Fruit fly (Drosophila melanogaster) whole organism, prepupa: ENCODE results near the gene Dhc1.

Experiments
- Blimp-1 ChIP-seq: fragments of 200-800 bp; sonication (Bioruptor generic); optimal IDR thresholded peaks from 3 replicates; lab custom pipeline; 2017; ENCODE audit warnings: missing biosample characterization, missing genetic modification characterization, mild to moderate bottlenecking, moderate library complexity, missing genetic modification reagents
- CG10631 ChIP-seq: fragments of 200-800 bp; sonication (Bioruptor generic); optimal IDR thresholded peaks from 2 replicates; lab custom pipeline; 2016; ENCODE audit warnings: missing biosample characterization, missing genetic modification characterization
- CG10669 ChIP-seq: fragments of 200-800 bp; sonication (Bioruptor generic); optimal IDR thresholded peaks from 3 replicates; lab custom pipeline; 2018; ENCODE audit warnings: missing biosample characterization, mild to moderate bottlenecking, missing genetic modification characterization, moderate library complexity
- CG11762 ChIP-seq: fragments of 200-800 bp; sonication (Bioruptor generic); optimal IDR thresholded peaks from 3 replicates; lab custom pipeline; 2016; ENCODE audit warnings: missing biosample characterization, missing genetic modification characterization; ENCODE audit not compliant: insufficient read depth
- CG15336 ChIP-seq: fragments of 200-800 bp; sonication (Bioruptor generic); IDR thresholded peaks from 2 replicates; pipeline ENCODE4 v1.3.6; 2022; ENCODE audit warnings: missing biosample characterization, missing genetic modification characterization
- CG1621 ChIP-seq: fragments of 200-800 bp; sonication (Bioruptor generic); optimal IDR thresholded peaks from 3 replicates; lab custom pipeline; 2018; ENCODE audit warnings: missing biosample characterization, mild to moderate bottlenecking, missing genetic modification characterization
- CG16779 ChIP-seq: fragments of 200-800 bp; sonication (Bioruptor generic); optimal IDR thresholded peaks from 3 replicates; lab custom pipeline; 2017; ENCODE audit warnings: missing biosample characterization, mild to moderate bottlenecking, missing genetic modification characterization
- CG3032 ChIP-seq: fragments of 200-800 bp; optimal IDR thresholded peaks from 2 replicates; lab custom pipeline; 2019; ENCODE audit warnings: missing biosample characterization, mild to moderate bottlenecking, missing genetic modification characterization, moderate library complexity
- CG32006 ChIP-seq: fragments of 200-800 bp; sonication (Bioruptor generic); optimal IDR thresholded peaks from 3 replicates; lab custom pipeline; 2017; ENCODE audit warnings: missing biosample characterization, mild to moderate bottlenecking, missing genetic modification characterization
- CG34406 ChIP-seq: fragments of 200-800 bp; sonication (Bioruptor generic); optimal IDR thresholded peaks from 3 replicates; lab custom pipeline; 2016; ENCODE audit warnings: missing biosample characterization, missing genetic modification characterization
- CG3919 ChIP-seq: fragments of 200-800 bp; sonication (Bioruptor generic); optimal IDR thresholded peaks from 3 replicates; lab custom pipeline; 2016; ENCODE audit warnings: missing biosample characterization, missing genetic modification characterization
- CG4318 ChIP-seq: fragments of 200-800 bp; sonication (Bioruptor generic); optimal IDR thresholded peaks from 3 replicates; lab custom pipeline; 2017; ENCODE audit warnings: missing biosample characterization, mild to moderate bottlenecking, missing genetic modification characterization
- CG6276 ChIP-seq: fragments of 200-800 bp; sonication (Bioruptor generic); optimal IDR thresholded peaks from 2 replicates; lab custom pipeline; 2017; ENCODE audit warnings: missing biosample characterization, mild to moderate bottlenecking, missing genetic modification characterization
- CG6808 ChIP-seq: fragments of 200-800 bp; sonication (Bioruptor generic); optimal IDR thresholded peaks from 3 replicates; lab custom pipeline; 2017; ENCODE audit warnings: missing biosample characterization, missing genetic modification characterization, mild to moderate bottlenecking, moderate library complexity, missing genetic modification reagents
- CG6854 ChIP-seq: fragments of 200-800 bp; sonication (Bioruptor generic); optimal IDR thresholded peaks from 2 replicates; lab custom pipeline; 2017; ENCODE audit warnings: missing biosample characterization, mild to moderate bottlenecking, missing genetic modification characterization
- CG7368 ChIP-seq: fragments of 200-800 bp; sonication (Bioruptor generic); optimal IDR thresholded peaks from 3 replicates; lab custom pipeline; 2016; ENCODE audit warnings: missing biosample characterization, missing genetic modification characterization
- CG8632 ChIP-seq: fragments of 200-800 bp; sonication (Bioruptor generic); optimal IDR thresholded peaks from 3 replicates; lab custom pipeline; 2016; ENCODE audit warnings: missing biosample characterization, missing genetic modification characterization
- CG9139 ChIP-seq: fragments of 200-800 bp; sonication (Bioruptor generic); optimal IDR thresholded peaks from 3 replicates; lab custom pipeline; 2017; ENCODE audit warnings: missing biosample characterization, mild to moderate bottlenecking, missing genetic modification characterization
- Eip75B ChIP-seq: fragments of 200-800 bp; sonication (Bioruptor generic); optimal IDR thresholded peaks from 3 replicates; lab custom pipeline; 2016; ENCODE audit warnings: missing biosample characterization, missing genetic modification characterization
- Eip78C ChIP-seq: fragments of 200-800 bp; sonication (Bioruptor generic); peaks from one replicate; lab custom pipeline; 2016; ENCODE audit warnings: missing biosample characterization, missing genetic modification characterization
- Eip93F ChIP-seq: fragments of 200-800 bp; sonication (Bioruptor generic); optimal IDR thresholded peaks from 2 replicates; lab custom pipeline; 2016; ENCODE audit warnings: missing biosample characterization, mild to moderate bottlenecking, missing genetic modification characterization
- Ets96B ChIP-seq: fragments of 200-800 bp; optimal IDR thresholded peaks from 2 replicates; lab custom pipeline; 2019; ENCODE audit warnings: missing biosample characterization, mild to moderate bottlenecking, missing genetic modification characterization, moderate library complexity
- Smox ChIP-seq: fragments of 200-800 bp; sonication (Bioruptor generic); optimal IDR thresholded peaks from 3 replicates; lab custom pipeline; 2016; ENCODE audit warnings: missing biosample characterization, missing genetic modification characterization
- Sox102F ChIP-seq: fragments of 200-800 bp; sonication (Bioruptor generic); optimal IDR thresholded peaks from 2 replicates; lab custom pipeline; 2016; ENCODE audit warnings: missing biosample characterization, mild to moderate bottlenecking, missing genetic modification characterization
- Sox14 ChIP-seq: fragments of 200-800 bp; sonication (Bioruptor generic); optimal IDR thresholded peaks from 3 replicates; lab custom pipeline; 2016; ENCODE audit warnings: missing biosample characterization, missing genetic modification characterization
- achi ChIP-seq: fragments of 200-800 bp; sonication (Bioruptor generic); optimal IDR thresholded peaks from 3 replicates; lab custom pipeline; 2016; ENCODE audit warnings: missing biosample characterization, missing genetic modification characterization
- dac ChIP-seq: fragments of 200-800 bp; sonication (Bioruptor generic); optimal IDR thresholded peaks from 2 replicates; lab custom pipeline; 2017; ENCODE audit warnings: missing biosample characterization, mild to moderate bottlenecking, missing genetic modification characterization
- dsx ChIP-seq: fragments of 200-800 bp; optimal IDR thresholded peaks from 3 replicates; lab custom pipeline; 2019; ENCODE audit warnings: missing biosample characterization, mild to moderate bottlenecking, missing genetic modification characterization, moderate library complexity; ENCODE audit not compliant: poor library complexity, severe bottlenecking
- esn ChIP-seq: fragments of 200-800 bp; sonication (Bioruptor generic); optimal IDR thresholded peaks from 2 replicates; lab custom pipeline; 2016; ENCODE audit warnings: missing biosample characterization, mild to moderate bottlenecking, missing genetic modification characterization, moderate library complexity
- fd59A ChIP-seq: fragments of 200-800 bp; sonication (Bioruptor generic); optimal IDR thresholded peaks from 2 replicates; lab custom pipeline; 2017; ENCODE audit warnings: missing biosample characterization, mild to moderate bottlenecking, missing genetic modification characterization, missing genetic modification reagents
- fd85E ChIP-seq: fragments of 200-800 bp; sonication (Bioruptor generic); optimal IDR thresholded peaks from 3 replicates; lab custom pipeline; 2016; ENCODE audit warnings: missing biosample characterization, missing genetic modification characterization
- fkh ChIP-seq: fragments of 200-800 bp; sonication (Bioruptor generic); optimal IDR thresholded peaks from 3 replicates; lab custom pipeline; 2017; ENCODE audit warnings: missing biosample characterization, mild to moderate bottlenecking, missing genetic modification characterization, moderate library complexity
- pdm3 ChIP-seq: fragments of 200-800 bp; sonication (Bioruptor generic); optimal IDR thresholded peaks from 3 replicates; lab custom pipeline; 2016; ENCODE audit warnings: missing biosample characterization, missing genetic modification characterization
- ss ChIP-seq, 2 experiments: fragments of 200-800 bp; sonication (Bioruptor generic); optimal IDR thresholded peaks; 2 replicates in 1 of 2; 3 replicates in 1 of 2; lab custom pipeline; 2017 to 2018; ENCODE audit warnings: mild to moderate bottlenecking in 2 of 2, missing biosample characterization in 2 of 2, missing genetic modification characterization in 2 of 2, moderate library complexity in 1 of 2
- svp ChIP-seq: fragments of 200-800 bp; sonication (Bioruptor generic); peaks from one replicate; lab custom pipeline; 2016; ENCODE audit warnings: missing biosample characterization, missing genetic modification characterization
- topi ChIP-seq: fragments of 200-800 bp; sonication (Bioruptor generic); optimal IDR thresholded peaks from 3 replicates; lab custom pipeline; 2016; ENCODE audit warnings: missing biosample characterization, missing genetic modification characterization
- vri ChIP-seq: fragments of 200-800 bp; sonication (Bioruptor generic); optimal IDR thresholded peaks from 3 replicates; lab custom pipeline; 2016; ENCODE audit warnings: missing biosample characterization, mild to moderate bottlenecking, missing genetic modification characterization

The Dhc1 gene

dm6 chr3R:9637882-9638281, 36.6 kb downstream of the Dhc1 start, which contains the start of gene Dh44:
Gene Dh44, plus strand, starts transcription at chr3R:9638182.
- TF ChIP-seq CG1621 (no peak), CG11762 (GFP tag; lab: Kevin White, UChicago) (no peak), CG3032 (tag; lab: Kevin White, UChicago) (no peak), svp (GFP tag; lab: Kevin White, UChicago) (no peak), CG10631 (GFP tag; lab: Kevin White, UChicago) (no peak), Sox102F (GFP tag; lab: Kevin White, UChicago) (no peak), CG6808 (no peak), CG34406 (no peak), topi (no peak), pdm3 (GFP tag; lab: Kevin White, UChicago) (no peak), fd59A (GFP tag; lab: Kevin White, UChicago) (no peak), dsx (GFP tag; lab: Kevin White, UChicago) (no peak), Blimp-1 (GFP tag; lab: Kevin White, UChicago) (no peak), Smox (GFP tag; lab: Kevin White, UChicago) (no peak), CG10669 (GFP tag; lab: Kevin White, UChicago) (no peak), ss (GFP tag; optimal IDR thresholded peaks at IDR 0.05; lab: Kevin White, UChicago) (no peak), Ets96B (no peak), Sox14 (GFP tag; lab: Kevin White, UChicago) (no peak), dac (GFP tag; lab: Kevin White, UChicago) (no peak), fd85E (no peak)

DNA sequence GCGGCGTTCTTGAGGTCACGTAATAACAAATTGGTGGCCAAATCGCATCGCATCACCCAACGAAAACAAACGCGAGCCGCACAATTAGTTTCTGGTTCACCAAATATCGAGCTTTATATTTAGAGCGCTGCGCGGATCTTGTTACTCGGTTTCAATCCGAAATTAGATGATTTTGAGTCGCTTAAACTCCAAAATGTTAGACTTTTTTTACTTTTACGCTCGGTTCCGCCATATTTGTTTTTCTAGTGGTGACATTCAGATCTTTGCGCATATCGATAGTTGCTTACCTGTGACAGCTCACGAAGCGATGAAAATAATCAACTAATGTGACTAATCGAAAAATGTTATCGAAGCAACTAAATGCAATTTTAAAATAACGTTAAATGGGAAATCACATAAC, 37.1 kb downstream of the Dhc1 start, which contains the start of gene Scm:
TSS of gene Scm (minus strand) at position 251 of the 400 bp plus-strand sequence.
- peak; percentile 65 for TF ChIP-seq achi (GFP tag; lab: Kevin White, UChicago)
- TF ChIP-seq fkh (GFP tag; lab: Kevin White, UChicago) = peak; percentile 79
- TF ChIP-seq esn (GFP tag; lab: Kevin White, UChicago) = peak; percentile 15
- peak; percentile 70 for TF ChIP-seq vri (GFP tag; lab: Kevin White, UChicago)
- TF ChIP-seq Ets96B = no peak
- TF ChIP-seq svp (GFP tag; lab: Kevin White, UChicago) = no peak
- no peak for TF ChIP-seq fd59A (GFP tag; lab: Kevin White, UChicago)
- TF ChIP-seq Sox102F (GFP tag; lab: Kevin White, UChicago) = no peak
- no peak for TF ChIP-seq Eip78C (GFP tag; lab: Kevin White, UChicago)
- no peak for TF ChIP-seq CG34406
- no peak for TF ChIP-seq Sox14 (GFP tag; lab: Kevin White, UChicago)
- TF ChIP-seq, all 60 proteins: peak for 4

dm6 chr3R:9632110-9632921, 42.1 kb downstream of the Dhc1 start:
- TF ChIP-seq vri (GFP tag; lab: Kevin White, UChicago) (no peak), svp (GFP tag; lab: Kevin White, UChicago) (peak; percentile 98)

dm6 chr3R:9631564-9631963, 42.9 kb downstream of the Dhc1 start, which contains the start of gene SpdS:
Gene SpdS, plus strand, starts transcription at chr3R:9631641.
- TF ChIP-seq CG32006 (GFP tag; lab: Kevin White, UChicago) (no peak), fkh (GFP tag; lab: Kevin White, UChicago) (peak; percentile 80)

DNA sequence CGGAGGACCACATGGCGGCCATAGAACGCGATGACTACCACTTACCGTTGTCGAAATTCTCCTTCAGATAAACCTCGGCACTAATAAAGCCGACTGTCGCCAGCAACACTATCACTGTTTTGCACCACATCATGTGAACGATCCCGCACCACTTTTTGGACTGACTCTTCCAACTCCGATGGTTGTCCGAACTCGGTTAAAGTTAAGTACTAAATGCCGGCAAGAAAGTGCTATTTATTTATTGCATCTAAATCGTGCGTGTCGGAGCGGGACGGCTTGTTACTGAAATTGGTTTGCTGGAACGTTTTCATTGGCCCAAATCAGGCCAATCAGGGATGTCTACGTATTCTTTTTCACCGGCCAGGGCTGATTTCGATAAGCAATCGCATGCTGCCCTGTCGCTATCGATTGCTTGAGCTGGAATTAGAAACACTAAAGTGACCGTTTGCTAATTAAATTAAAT, 43.8 kb downstream of the Dhc1 start, which contains the start of gene Calr:
TSS of gene Calr (minus strand) at position 219 of the 463 bp plus-strand sequence.
- TF ChIP-seq CG3032 (tag; lab: Kevin White, UChicago) (peak; percentile 4), achi (GFP tag; lab: Kevin White, UChicago) (no peak), CG15336 (GFP tag; lab: Robert Waterston, UW) (no peak), CG3919 (GFP tag; lab: Kevin White, UChicago) (no peak), fkh (GFP tag; lab: Kevin White, UChicago) (peak; percentile 84), esn (GFP tag; lab: Kevin White, UChicago) (peak; percentile 47), Eip78C (GFP tag; lab: Kevin White, UChicago) (peak; percentile 87), topi (peak; percentile 33), CG6854 (GFP tag; lab: Kevin White, UChicago) (peak; percentile 85), CG9139 (GFP tag; lab: Kevin White, UChicago) (no peak), CG7368 (GFP tag; lab: Kevin White, UChicago) (peak; percentile 2), CG6276 (no peak), CG4318 (no peak), svp (GFP tag; lab: Kevin White, UChicago) (peak; percentile 89), Eip93F (peak; percentile 50), vri (GFP tag; lab: Kevin White, UChicago) (peak; percentile 60), Eip75B (GFP tag; lab: Kevin White, UChicago) (peak; percentile 57), CG8632 (no peak), CG10669 (GFP tag; lab: Kevin White, UChicago) (no peak), CG16779 (tag; lab: Kevin White, UChicago) (no peak)
